Worm (Caenorhabditis elegans) whole organism, L3 larva: Measurements from ENCODE around the gene ads-1.

Experiments used
- R02D3.7 ChIP-seq: fragments of 150-350 bp; optimal IDR thresholded peaks from 2 replicates; lab custom pipeline; 2014; ENCODE audit warnings: missing biosample characterization, missing genetic modification characterization
- aly-2 ChIP-seq: fragments of 150-350 bp; optimal IDR thresholded peaks from 2 replicates; lab custom pipeline; 2014; ENCODE audit warnings: missing biosample characterization, missing genetic modification characterization
- ama-1 ChIP-seq: fragments of 150-350 bp; optimal IDR thresholded peaks from 2 replicates; lab custom pipeline; 2018
- elt-1 ChIP-seq: fragments of 150-350 bp; optimal IDR thresholded peaks from 2 replicates; lab custom pipeline; 2014; ENCODE audit warnings: missing biosample characterization, missing genetic modification characterization
- eor-1 ChIP-seq, 2 experiments: fragments of 150-350 bp; optimal IDR thresholded peaks; 2 replicates each; lab custom pipeline; 2014 to 2018; ENCODE audit warnings: missing biosample characterization in 2 of 2, missing genetic modification characterization in 2 of 2
- nhr-12 ChIP-seq: fragments of 150-350 bp; optimal IDR thresholded peaks from 2 replicates; lab custom pipeline; 2014; ENCODE audit warnings: missing biosample characterization, missing genetic modification characterization
- nhr-76 ChIP-seq: fragments of 150-350 bp; sonication (generic microtip); optimal IDR thresholded peaks from 5 replicates; lab custom pipeline; 2014; ENCODE audit warnings: missing biosample characterization, missing genetic modification characterization
- pha-4 ChIP-seq: fragments of 150-350 bp; optimal IDR thresholded peaks from 2 replicates; lab custom pipeline; 2014; ENCODE audit warnings: missing biosample characterization, missing genetic modification reagents, missing genetic modification characterization
- skn-1 ChIP-seq: fragments of 150-350 bp; optimal IDR thresholded peaks from 2 replicates; lab custom pipeline; 2014; ENCODE audit warnings: missing biosample characterization, missing genetic modification characterization
- unc-39 ChIP-seq: sonication (generic microtip); optimal IDR thresholded peaks from 4 replicates; lab custom pipeline; 2017; ENCODE audit warnings: missing biosample characterization, missing genetic modification characterization
- unc-62 ChIP-seq: fragments of 150-350 bp; sonication (generic microtip); optimal IDR thresholded peaks from 4 replicates; lab custom pipeline; 2014; ENCODE audit warnings: missing biosample characterization, missing genetic modification reagents, missing genetic modification characterization
- ztf-4 ChIP-seq: fragments of 150-350 bp; optimal IDR thresholded peaks from 2 replicates; lab custom pipeline; 2014; ENCODE audit warnings: missing biosample characterization, missing genetic modification characterization

DNA sequence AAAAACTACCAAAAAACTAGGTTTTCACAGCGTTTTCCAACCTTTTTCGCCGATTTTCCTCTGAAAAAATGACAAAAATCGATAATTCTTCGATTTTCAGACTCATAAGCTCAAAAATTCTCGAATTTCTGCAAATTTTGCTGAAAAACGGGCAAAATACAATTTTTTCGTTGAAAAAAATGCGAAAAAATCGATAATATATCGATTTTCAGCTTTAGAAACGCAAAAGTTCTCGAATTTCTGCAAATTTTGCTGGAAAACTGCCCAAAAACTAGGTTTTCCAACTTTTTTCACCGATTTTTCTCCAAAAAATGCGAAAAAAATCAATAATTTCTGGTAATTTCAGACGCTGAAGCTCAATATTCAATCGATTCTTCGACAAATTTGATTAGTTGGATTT is 46.9 kb downstream of the ads-1 start:
- TF ChIP-seq nhr-76 (tag; lab: Kevin White, UChicago) (no peak), ztf-4 (tag; lab: Kevin White, UChicago) (no peak), eor-1 (tag; optimal IDR thresholded peaks at IDR 0.05; lab: Kevin White, UChicago) (no peak), ama-1 (lab: Kevin White, UChicago) (no peak), aly-2 (tag; lab: Kevin White, UChicago) (no peak), nhr-12 (tag; lab: Kevin White, UChicago) (no peak), elt-1 (tag; lab: Kevin White, UChicago) (no peak), pha-4 (tag; lab: Kevin White, UChicago) (no peak), unc-39 (tag; lab: Kevin White, UChicago) (no peak), R02D3.7 (tag; lab: Kevin White, UChicago) (no peak), unc-62 (no peak), skn-1 (no peak)
